Worm (Caenorhabditis elegans): Measurements from ENCODE around the gene F56C9.8.

The F56C9.8 gene

DNA sequence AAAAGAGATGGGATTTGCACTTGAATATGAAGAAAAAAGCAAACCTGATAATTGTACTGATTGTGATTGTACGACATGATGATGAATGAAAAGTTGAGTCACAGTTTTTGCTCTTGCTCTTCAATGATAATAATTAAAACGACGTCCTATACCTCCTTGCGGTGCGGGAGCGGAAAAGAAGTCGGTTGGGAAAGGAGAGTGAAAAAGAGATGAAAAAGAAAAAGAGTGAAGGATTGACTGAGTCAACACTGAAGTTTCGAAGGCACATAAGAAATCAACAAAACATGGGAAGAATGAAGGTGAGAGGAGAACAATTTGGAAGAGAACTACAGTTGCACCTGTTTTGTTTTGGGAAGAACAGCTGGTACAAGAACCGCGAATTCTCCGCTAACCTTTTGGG lies at the start of gene F56C9.8:
F56C9.8 (minus strand) TSS at position 120 of the 400 bp plus-strand sequence.
- TF ChIP-seq zag-1 (tag; optimal IDR thresholded peaks at IDR 0.05) (no peak), nhr-25 (tag; optimal IDR thresholded peaks at IDR 0.05) (no peak), nhr-129 (tag; optimal IDR thresholded peaks at IDR 0.05) (peak; percentile 9), crh-2 (tag; optimal IDR thresholded peaks at IDR 0.05) (no peak), fos-1 (tag; optimal IDR thresholded peaks at IDR 0.05) (peak; percentile 70), sma-3 (GFP tag; optimal IDR thresholded peaks at IDR 0.05) (no peak)

DNA sequence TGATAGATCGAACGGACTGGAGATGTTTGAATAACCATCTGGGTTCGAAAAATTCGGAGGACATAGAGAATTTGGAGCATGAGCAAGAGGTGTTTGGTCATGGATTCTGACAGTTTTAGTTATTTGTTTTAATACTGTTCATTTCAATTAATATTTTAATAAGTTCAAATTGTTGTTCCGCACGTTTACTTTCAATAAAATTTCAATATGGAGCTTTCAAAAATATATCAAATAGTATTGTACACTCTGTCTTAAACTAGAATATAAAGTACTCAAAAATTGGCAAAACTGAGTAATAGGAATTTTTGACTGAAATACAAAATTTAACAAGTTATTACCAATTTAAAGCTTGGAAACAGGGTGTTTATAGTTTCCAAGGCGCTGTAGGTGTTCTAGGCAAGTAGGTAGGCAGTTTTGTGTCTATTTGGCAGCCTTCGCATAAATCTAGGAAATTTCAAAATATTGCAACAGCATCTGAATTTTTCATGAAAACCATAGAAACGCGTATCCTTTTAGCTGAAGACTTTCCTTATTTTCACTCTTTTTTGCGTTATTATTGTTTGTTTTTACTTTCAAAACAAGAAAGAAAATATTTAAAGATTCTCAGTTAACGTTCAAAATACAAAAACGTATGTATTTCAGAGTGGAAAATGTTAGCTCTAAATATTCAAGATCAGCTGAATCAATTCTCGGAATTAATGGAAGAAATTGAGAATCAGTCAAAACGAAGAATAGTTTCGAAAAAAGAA lies 47.9 kb upstream of the F56C9.8 start, which contains the start of the genes T20B12.5 and T20B12.4:
T20B12.5 (minus strand) TSS at position 101 of the 749 bp plus-strand sequence.
T20B12.4 (plus strand) TSS at position 699 of the 749 bp plus-strand sequence.
- TF ChIP-seq ama-1 (optimal IDR thresholded peaks at IDR 0.05) (no peak), nhr-12 (tag; optimal IDR thresholded peaks at IDR 0.05) (no peak), ceh-16 (tag; optimal IDR thresholded peaks at IDR 0.05) (no peak)

DNA sequence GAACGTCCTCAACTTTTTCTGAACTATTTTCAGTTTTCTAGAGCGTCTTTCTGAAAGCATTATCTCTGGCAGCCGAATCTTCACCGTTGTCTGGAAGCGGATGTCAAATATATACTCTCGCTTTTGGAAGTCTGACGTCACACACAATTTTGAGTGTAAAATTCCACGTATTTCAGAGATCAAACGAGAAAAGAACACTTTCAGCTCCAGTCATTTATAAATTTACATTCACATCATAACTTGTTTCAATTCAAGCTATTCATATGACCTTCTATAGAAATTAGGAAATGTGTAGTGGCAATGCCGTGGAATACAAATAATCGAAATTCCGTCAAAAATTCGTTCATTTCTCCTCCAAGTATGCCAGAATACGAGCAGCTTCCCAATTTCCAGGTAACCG lies 46.3 kb upstream of the F56C9.8 start, which contains the start of gene F08F8.11:
F08F8.11 (plus strand) TSS at position 301 of the 400 bp plus-strand sequence.
- TF ChIP-seq sma-9 (GFP tag; optimal IDR thresholded peaks at IDR 0.05) (no peak), sma-9 (tag; optimal IDR thresholded peaks at IDR 0.05) (no peak)

DNA sequence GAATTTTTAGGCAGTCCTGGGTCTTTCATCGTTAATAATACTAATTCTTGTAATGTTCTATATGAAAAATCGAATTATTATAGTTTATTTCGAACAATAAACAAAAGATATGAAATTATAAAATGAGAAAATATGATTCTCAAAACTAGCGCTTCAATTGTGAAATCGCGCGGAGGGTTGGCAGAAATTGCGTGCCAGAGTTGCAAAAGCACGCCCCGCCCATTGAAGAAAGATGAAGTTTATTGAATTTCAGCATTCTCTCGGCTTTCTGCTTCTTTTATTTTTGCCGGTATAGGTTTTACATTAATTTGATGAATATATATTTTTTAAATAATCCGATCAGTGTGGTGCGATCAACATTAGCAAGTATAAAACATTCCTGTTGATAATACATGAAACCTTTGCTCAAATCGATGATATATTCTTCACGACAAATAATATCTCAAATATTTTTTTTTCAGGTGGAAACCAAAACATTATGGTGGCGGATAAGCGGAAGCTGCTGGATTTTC lies 39.8 kb upstream of the F56C9.8 start, which contains the start of the genes eco-1 and hmgr-1:
eco-1 (minus strand) TSS at position 59 of the 512 bp plus-strand sequence.
hmgr-1 (plus strand) TSS at position 462 of the 512 bp plus-strand sequence.
- TF ChIP-seq sma-9 (GFP tag; optimal IDR thresholded peaks at IDR 0.05): peak; percentile 54
- TF ChIP-seq sma-9 (tag; optimal IDR thresholded peaks at IDR 0.05): no peak
- no peak for TF ChIP-seq skn-1 (tag; optimal IDR thresholded peaks at IDR 0.05)
- TF ChIP-seq C34F6.9 (tag; optimal IDR thresholded peaks at IDR 0.05): peak; percentile 46
- TF ChIP-seq lsy-2 (tag; optimal IDR thresholded peaks at IDR 0.05): peak; percentile 31 to 64
- no peak for TF ChIP-seq nhr-237 (tag; optimal IDR thresholded peaks at IDR 0.05)
- TF ChIP-seq nhr-11 (tag; optimal IDR thresholded peaks at IDR 0.05): no peak
- TF ChIP-seq unc-55 (GFP tag; optimal IDR thresholded peaks at IDR 0.05): peak; percentile 60
- TF ChIP-seq gmeb-1 (tag; optimal IDR thresholded peaks at IDR 0.05): peak; percentile 70

DNA sequence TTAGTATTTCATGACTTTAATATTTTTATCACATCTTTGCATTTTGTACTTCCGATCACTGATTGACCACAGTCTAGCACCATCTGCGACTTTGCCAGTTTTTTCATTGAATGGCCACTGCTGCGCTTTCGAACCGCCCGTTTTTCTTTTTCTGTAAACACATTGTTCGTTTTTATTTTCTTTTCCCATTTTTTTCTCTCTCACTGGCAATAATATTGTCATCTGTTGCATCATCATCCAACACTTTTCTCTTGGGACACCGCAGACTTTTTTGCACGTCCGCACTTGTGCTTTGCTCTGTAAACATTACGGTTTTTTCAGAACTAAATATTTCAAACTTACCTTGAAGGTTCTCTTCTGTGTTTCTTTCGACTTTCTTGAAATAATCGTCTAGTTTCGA lies 39.3 kb upstream of the F56C9.8 start:
- TF ChIP-seq elt-1 (tag; optimal IDR thresholded peaks at IDR 0.05) (no peak), nhr-129 (tag; optimal IDR thresholded peaks at IDR 0.05) (peak; percentile 96)

DNA sequence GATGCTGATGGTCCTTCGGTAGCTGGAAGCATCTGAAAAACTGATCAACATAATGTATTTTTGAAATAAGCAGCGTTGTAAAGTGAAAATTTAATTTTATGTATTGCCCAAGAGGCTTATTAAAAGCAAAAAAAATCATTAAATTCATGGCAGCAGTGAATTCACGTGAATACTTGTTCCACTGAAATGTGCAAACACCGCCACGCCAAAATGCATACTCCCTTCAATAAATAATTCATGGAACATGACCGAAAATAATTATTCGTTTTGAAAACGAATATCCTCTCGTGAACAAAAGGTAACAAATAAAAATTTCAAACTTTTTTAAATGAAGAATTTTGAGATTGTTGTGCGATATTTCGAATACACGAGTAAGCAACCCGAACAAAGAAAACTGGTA lies 38.0 kb upstream of the F56C9.8 start, which contains the start of gene F08F8.10:
F08F8.10 (minus strand) TSS at position 38 of the 400 bp plus-strand sequence.
- peak in 1 of 2 experiments; percentile 62 for TF ChIP-seq lsy-2 (tag; optimal IDR thresholded peaks at IDR 0.05)
- TF ChIP-seq F13H6.1 (tag; optimal IDR thresholded peaks at IDR 0.05): peak; percentile 0
- no peak for TF ChIP-seq elt-3 (tag; optimal IDR thresholded peaks at IDR 0.05)
- TF ChIP-seq nhr-237 (tag; optimal IDR thresholded peaks at IDR 0.05): no peak
- TF ChIP-seq nhr-25 (tag; optimal IDR thresholded peaks at IDR 0.05): peak; percentile 38
- no peak for TF ChIP-seq sem-4 (tag; optimal IDR thresholded peaks at IDR 0.05)
- TF ChIP-seq crh-2 (tag; optimal IDR thresholded peaks at IDR 0.05): peak; percentile 44
- TF ChIP-seq nhr-12 (tag; optimal IDR thresholded peaks at IDR 0.05): no peak
- no peak for TF ChIP-seq fos-1 (tag; optimal IDR thresholded peaks at IDR 0.05)
- TF ChIP-seq lin-11 (tag; optimal IDR thresholded peaks at IDR 0.05): no peak
- TF ChIP-seq C34F6.9 (tag; optimal IDR thresholded peaks at IDR 0.05): peak; percentile 83
- no peak for TF ChIP-seq lin-13 (GFP tag; optimal IDR thresholded peaks at IDR 0.05)
- no peak for TF ChIP-seq R02D3.7 (tag; optimal IDR thresholded peaks at IDR 0.05)
- no peak for TF ChIP-seq unc-39 (tag; optimal IDR thresholded peaks at IDR 0.05)
- no peak for TF ChIP-seq peb-1 (tag; optimal IDR thresholded peaks at IDR 0.05)
- TF ChIP-seq unc-55 (GFP tag; optimal IDR thresholded peaks at IDR 0.05): peak; percentile 57
- peak; percentile 45 for TF ChIP-seq nhr-129 (tag; optimal IDR thresholded peaks at IDR 0.05)
- TF ChIP-seq sma-9 (GFP tag; optimal IDR thresholded peaks at IDR 0.05): peak; percentile 46
- TF ChIP-seq sma-9 (tag; optimal IDR thresholded peaks at IDR 0.05): no peak

DNA sequence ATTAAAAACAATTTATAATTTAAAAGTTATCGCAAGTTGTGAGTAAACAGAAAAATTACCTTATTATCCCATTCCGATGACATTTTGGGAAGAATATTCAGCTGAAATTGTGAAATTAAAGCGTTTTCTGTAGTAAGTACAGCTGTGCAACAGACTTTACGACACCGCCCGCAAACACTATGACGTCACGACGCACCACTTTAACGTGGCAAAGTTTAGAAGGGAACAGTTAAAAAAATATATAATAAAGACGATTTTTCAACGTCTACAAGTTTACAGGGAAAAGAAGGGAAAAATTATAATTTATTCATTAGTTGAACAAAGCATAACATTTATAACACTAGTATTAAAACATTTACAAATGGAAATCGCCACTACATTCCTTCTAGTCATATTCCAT lies 34.6 kb upstream of the F56C9.8 start, which contains the start of gene F08F8.9:
F08F8.9 (minus strand) TSS at position 101 of the 400 bp plus-strand sequence.
- TF ChIP-seq ztf-4 (tag; optimal IDR thresholded peaks at IDR 0.05) (no peak), crh-2 (tag; optimal IDR thresholded peaks at IDR 0.05) (peak; percentile 8), elt-1 (tag; optimal IDR thresholded peaks at IDR 0.05) (no peak)
